Fruit fly (Drosophila melanogaster) whole organism, embryonic: ENCODE measurements around the gene RpS20.

ENCODE experiments used
- ATbp ChIP-seq: fragments of 200-800 bp; sonication (Bioruptor generic); optimal IDR thresholded peaks from 2 replicates; lab custom pipeline; 2017; ENCODE audit warnings: missing biosample characterization, mild to moderate bottlenecking, missing genetic modification characterization, missing genetic modification reagents
- Bdp1 ChIP-seq: fragments of 200-800 bp; sonication (Bioruptor generic); optimal IDR thresholded peaks from 3 replicates; lab custom pipeline; 2016; ENCODE audit warnings: missing biosample characterization, missing genetic modification characterization
- C15 ChIP-seq: fragments of 200-800 bp; sonication (Bioruptor generic); IDR thresholded peaks from 3 replicates; pipeline ENCODE4 v1.3.6; 2022; ENCODE audit warnings: missing biosample characterization, missing genetic modification characterization
- CG10366 ChIP-seq: fragments of 200-800 bp; sonication (Bioruptor generic); IDR thresholded peaks from 2 replicates; pipeline ENCODE4 v1.3.6; 2022; ENCODE audit warnings: missing biosample characterization, missing genetic modification characterization
- CG10959 ChIP-seq: fragments of 200-800 bp; sonication (Bioruptor generic); IDR thresholded peaks from 2 replicates; pipeline ENCODE4 v1.3.6; 2022; ENCODE audit warnings: missing biosample characterization, missing genetic modification characterization
- CG11456 ChIP-seq: fragments of 200-800 bp; sonication (Bioruptor generic); IDR thresholded peaks from 3 replicates; pipeline ENCODE4 v1.3.6; 2022; ENCODE audit warnings: missing biosample characterization, missing genetic modification characterization
- CG12659 ChIP-seq: fragments of 200-800 bp; sonication (Bioruptor generic); optimal IDR thresholded peaks from 3 replicates; lab custom pipeline; 2017; ENCODE audit warnings: mild to moderate bottlenecking, missing biosample characterization, missing genetic modification reagents, missing genetic modification characterization
- CG12744 ChIP-seq: fragments of 200-800 bp; sonication (Bioruptor generic); optimal IDR thresholded peaks from 2 replicates; lab custom pipeline; 2016; ENCODE audit warnings: missing biosample characterization, missing genetic modification characterization
- CG13624 ChIP-seq: fragments of 200-800 bp; sonication (Bioruptor generic); optimal IDR thresholded peaks from 2 replicates; lab custom pipeline; 2016; ENCODE audit warnings: missing biosample characterization, missing genetic modification characterization
- CG14710 ChIP-seq: fragments of 200-800 bp; sonication (Bioruptor generic); optimal IDR thresholded peaks from 3 replicates; lab custom pipeline; 2019; ENCODE audit warnings: missing biosample characterization, mild to moderate bottlenecking, missing genetic modification characterization, moderate library complexity
- CG1603 ChIP-seq: fragments of 200-800 bp; sonication (Bioruptor generic); optimal IDR thresholded peaks from 2 replicates; lab custom pipeline; 2019; ENCODE audit warnings: missing biosample characterization, mild to moderate bottlenecking, missing genetic modification characterization, moderate library complexity
- CG1647 ChIP-seq: fragments of 200-800 bp; sonication (Bioruptor generic); optimal IDR thresholded peaks from 3 replicates; lab custom pipeline; 2016; ENCODE audit warnings: missing biosample characterization, missing genetic modification characterization
- CG16813 ChIP-seq: fragments of 200-800 bp; sonication (Bioruptor generic); IDR thresholded peaks from 3 replicates; pipeline ENCODE4 v1.3.6; 2022; ENCODE audit warnings: missing biosample characterization, missing genetic modification characterization; ENCODE audit not compliant: partially characterized antibody
- CG17385 ChIP-seq: fragments of 200-800 bp; sonication (Bioruptor generic); optimal IDR thresholded peaks from 3 replicates; lab custom pipeline; 2018; ENCODE audit warnings: missing biosample characterization, mild to moderate bottlenecking, missing genetic modification characterization
- CG2116 ChIP-seq: fragments of 200-800 bp; sonication (Bioruptor generic); optimal IDR thresholded peaks from 3 replicates; lab custom pipeline; 2018; ENCODE audit warnings: missing biosample characterization, mild to moderate bottlenecking, missing genetic modification characterization
- CG2875 ChIP-seq: fragments of 200-800 bp; sonication (Bioruptor generic); optimal IDR thresholded peaks from 2 replicates; lab custom pipeline; 2017; ENCODE audit warnings: missing biosample characterization, mild to moderate bottlenecking, missing genetic modification characterization, missing genetic modification reagents
- CG32532 ChIP-seq: fragments of 200-800 bp; sonication (Bioruptor generic); IDR thresholded peaks from 2 replicates; pipeline ENCODE4 v1.3.6; 2022; ENCODE audit warnings: missing biosample characterization, missing genetic modification characterization
- CG3281 ChIP-seq: fragments of 200-800 bp; sonication (Bioruptor generic); optimal IDR thresholded peaks from 3 replicates; lab custom pipeline; 2017; ENCODE audit warnings: missing biosample characterization, mild to moderate bottlenecking, missing genetic modification characterization
- CG34376 ChIP-seq: fragments of 200-800 bp; sonication (Bioruptor generic); optimal IDR thresholded peaks from 2 replicates; lab custom pipeline; 2018; ENCODE audit warnings: missing biosample characterization, mild to moderate bottlenecking, missing genetic modification characterization
- CG4328 ChIP-seq: fragments of 200-800 bp; sonication (Bioruptor generic); optimal IDR thresholded peaks from 3 replicates; lab custom pipeline; 2017; ENCODE audit warnings: missing biosample characterization, missing genetic modification reagents, missing genetic modification characterization
- CG4360 ChIP-seq: fragments of 200-800 bp; sonication (Bioruptor generic); IDR thresholded peaks from 2 replicates; pipeline ENCODE4 v1.3.6; 2022; ENCODE audit warnings: missing biosample characterization, missing genetic modification characterization
- CG4854 ChIP-seq: fragments of 200-800 bp; sonication (Bioruptor generic); optimal IDR thresholded peaks from 2 replicates; lab custom pipeline; 2016; ENCODE audit warnings: missing biosample characterization, missing genetic modification characterization, inconsistent platforms
- CG7839 ChIP-seq: fragments of 200-800 bp; sonication (Bioruptor generic); optimal IDR thresholded peaks from 3 replicates; lab custom pipeline; 2018; ENCODE audit warnings: missing biosample characterization, mild to moderate bottlenecking, missing genetic modification characterization, moderate library complexity
- D ChIP-seq, 2 experiments: fragments of 200-800 bp in 1 of 2; fragments of >200 bp in 1 of 2; sonication (Bioruptor generic) in 1 of 2; optimal IDR thresholded peaks; 2 replicates in 1 of 2; 3 replicates in 1 of 2; lab custom pipeline; 2017; ENCODE audit warnings: mild to moderate bottlenecking in 1 of 2, missing biosample characterization in 1 of 2, missing genetic modification characterization in 1 of 2, missing genetic modification reagents in 1 of 2
- Dad ChIP-seq: fragments of 200-800 bp; sonication (Bioruptor generic); optimal IDR thresholded peaks from 3 replicates; lab custom pipeline; 2016; ENCODE audit warnings: missing biosample characterization, missing genetic modification characterization
- Dip3 ChIP-seq: fragments of 200-800 bp; sonication (Bioruptor generic); optimal IDR thresholded peaks from 3 replicates; lab custom pipeline; 2016; ENCODE audit warnings: missing biosample characterization, missing genetic modification characterization
- ERR ChIP-seq: fragments of 200-800 bp; sonication (Bioruptor generic); optimal IDR thresholded peaks from 2 replicates; lab custom pipeline; 2016; ENCODE audit warnings: missing biosample characterization, missing genetic modification characterization
- MBD-R2 ChIP-seq: fragments of 200-800 bp; sonication (Bioruptor generic); IDR thresholded peaks from 2 replicates; pipeline ENCODE4 v1.3.6; 2022; ENCODE audit warnings: missing biosample characterization, missing genetic modification characterization
- Poxn ChIP-seq: fragments of 200-800 bp; sonication (Bioruptor generic); IDR thresholded peaks from 2 replicates; pipeline ENCODE4 v1.3.6; 2022; ENCODE audit warnings: missing biosample characterization, missing genetic modification characterization
- Ravus ChIP-seq: fragments of 200-800 bp; sonication (Bioruptor generic); IDR thresholded peaks from 2 replicates; pipeline ENCODE4 v1.3.6; 2022; ENCODE audit warnings: missing biosample characterization, missing genetic modification characterization
- Sox102F ChIP-seq: fragments of 200-800 bp; sonication (Bioruptor generic); optimal IDR thresholded peaks from 2 replicates; lab custom pipeline; 2018; ENCODE audit warnings: missing biosample characterization, mild to moderate bottlenecking, missing genetic modification characterization, moderate library complexity
- Sry-β ChIP-seq: fragments of 200-800 bp; sonication (Bioruptor generic); optimal IDR thresholded peaks from 2 replicates; lab custom pipeline; 2018; ENCODE audit warnings: missing biosample characterization, mild to moderate bottlenecking, missing genetic modification characterization, moderate library complexity
- Tbp ChIP-seq: fragments of >200 bp; optimal IDR thresholded peaks from 2 replicates; lab custom pipeline; 2018; ENCODE audit warnings: missing biosample characterization, missing genetic modification characterization
- bab2 ChIP-seq: fragments of 200-800 bp; sonication (Bioruptor generic); optimal IDR thresholded peaks from 2 replicates; lab custom pipeline; 2016; ENCODE audit warnings: missing biosample characterization, missing genetic modification characterization
- bigmax ChIP-seq: fragments of 200-800 bp; sonication (Bioruptor generic); optimal IDR thresholded peaks from 2 replicates; lab custom pipeline; 2018; ENCODE audit warnings: missing biosample characterization, mild to moderate bottlenecking, missing genetic modification characterization
- cad ChIP-seq: fragments of >200 bp; optimal IDR thresholded peaks from 2 replicates; lab custom pipeline; 2017; ENCODE audit warnings: missing biosample characterization, missing genetic modification characterization
- cg ChIP-seq: fragments of 200-800 bp; sonication (Bioruptor generic); optimal IDR thresholded peaks from 3 replicates; lab custom pipeline; 2019; ENCODE audit warnings: missing biosample characterization, mild to moderate bottlenecking, missing genetic modification characterization, moderate library complexity
- croc ChIP-seq: fragments of 200-800 bp; sonication (Bioruptor generic); conservative IDR thresholded peaks from 3 replicates; pipeline ENCODE4 v1.3.6; 2022; ENCODE audit warnings: missing biosample characterization, missing genetic modification characterization
- dysf ChIP-seq: fragments of 200-800 bp; sonication (Bioruptor generic); IDR thresholded peaks from 3 replicates; pipeline ENCODE4 v1.3.6; 2022; ENCODE audit warnings: missing biosample characterization, missing genetic modification characterization
- exex ChIP-seq: fragments of 200-800 bp; sonication (Bioruptor generic); optimal IDR thresholded peaks from 4 replicates; lab custom pipeline; 2018; ENCODE audit warnings: missing biosample characterization, mild to moderate bottlenecking, missing genetic modification characterization, moderate library complexity
- gsb-n ChIP-seq: fragments of 200-800 bp; sonication (Bioruptor generic); optimal IDR thresholded peaks from 3 replicates; lab custom pipeline; 2018; ENCODE audit warnings: missing biosample characterization, mild to moderate bottlenecking, missing genetic modification characterization
- luna ChIP-seq: fragments of 200-800 bp; sonication (Bioruptor generic); optimal IDR thresholded peaks from 2 replicates; lab custom pipeline; 2016; ENCODE audit warnings: missing biosample characterization, missing genetic modification characterization
- psq ChIP-seq: fragments of 200-800 bp; sonication (Bioruptor generic); optimal IDR thresholded peaks from 2 replicates; lab custom pipeline; 2017; ENCODE audit warnings: missing biosample characterization, missing genetic modification characterization
- sd ChIP-seq: fragments of 200-800 bp; sonication (Bioruptor generic); optimal IDR thresholded peaks from 3 replicates; lab custom pipeline; 2018; ENCODE audit warnings: missing biosample characterization, mild to moderate bottlenecking, missing genetic modification characterization, moderate library complexity
- stc ChIP-seq: fragments of 200-800 bp; sonication (Bioruptor generic); IDR thresholded peaks from 2 replicates; pipeline ENCODE4 v1.3.6; 2022; ENCODE audit warnings: missing biosample characterization, missing genetic modification characterization
- tna ChIP-seq: fragments of 200-800 bp; sonication (Bioruptor generic); IDR thresholded peaks from 2 replicates; pipeline ENCODE4 v1.3.6; 2022; ENCODE audit warnings: missing biosample characterization, missing genetic modification characterization; ENCODE audit not compliant: partially characterized antibody
- vvl ChIP-seq: fragments of 200-800 bp; sonication (Bioruptor generic); IDR thresholded peaks from 2 replicates; pipeline ENCODE4 v1.3.6; 2022; ENCODE audit warnings: missing biosample characterization, missing genetic modification characterization
- yki ChIP-seq: fragments of >200 bp; optimal IDR thresholded peaks from 3 replicates; lab custom pipeline; 2018

RpS20 gene

DNA sequence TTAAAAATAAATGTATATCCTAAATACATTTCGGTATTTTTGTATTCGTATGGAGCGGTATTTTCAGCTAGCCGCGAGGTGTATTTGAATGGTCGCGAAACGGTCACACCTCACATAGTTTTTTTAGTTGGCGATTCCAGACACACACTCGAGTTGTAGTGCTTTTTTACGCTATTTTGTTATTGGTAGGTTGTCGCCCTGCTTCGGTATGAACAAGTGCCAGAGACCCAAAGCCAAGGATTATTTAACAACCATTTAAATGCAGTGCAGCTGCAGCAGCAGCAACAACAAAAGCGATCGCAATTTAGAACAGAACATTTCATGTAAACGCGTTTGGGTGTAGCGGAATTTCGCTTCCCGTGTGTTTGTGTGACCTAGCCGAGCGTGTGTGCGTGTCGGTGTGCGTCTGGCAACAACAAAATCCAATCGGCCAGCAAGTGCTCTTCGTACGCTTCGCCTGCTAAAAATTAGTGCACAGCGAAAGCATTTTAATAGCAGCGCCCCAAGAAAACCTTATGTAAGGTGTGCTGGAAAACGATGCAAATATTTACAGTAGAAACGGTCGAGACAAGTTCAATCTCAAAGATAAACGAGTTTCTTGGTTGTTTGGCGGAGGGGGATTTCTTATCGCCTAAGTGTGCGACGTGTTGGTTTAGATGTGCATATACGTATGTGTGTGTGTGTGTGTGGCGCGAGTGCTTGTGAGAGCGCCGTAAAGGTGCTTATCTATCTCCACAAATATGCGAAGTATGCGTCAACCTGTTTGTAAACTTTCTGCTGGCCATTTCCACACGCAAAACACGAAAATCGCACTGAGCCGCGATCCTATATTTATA, 10.9 kb downstream of the RpS20 start, which contains the start of gene Synd (continued):
- TF ChIP-seq CG12744 (no peak), bab2 (GFP tag; lab: Kevin White, UChicago) (no peak)
- TF ChIP-seq, all 482 proteins: peak for 148

DNA sequence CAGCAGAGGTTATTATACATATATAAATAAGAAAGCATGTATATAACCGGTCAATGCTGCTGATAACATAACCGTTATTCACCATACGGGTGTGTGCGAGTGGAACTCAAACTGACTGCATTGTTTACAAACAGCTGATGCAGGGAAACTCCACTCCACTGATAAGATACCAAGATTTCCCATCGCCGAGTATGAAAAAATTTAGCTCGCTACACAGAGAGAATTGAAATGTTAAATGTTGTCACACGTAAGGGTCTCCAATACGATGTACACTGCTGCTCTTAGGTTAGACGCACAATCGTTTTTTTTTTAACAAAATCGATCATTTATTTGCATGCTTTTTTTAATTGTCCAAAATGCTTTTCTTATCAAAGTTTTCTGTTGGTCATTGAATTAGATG, 11.7 kb downstream of the RpS20 start:
- TF ChIP-seq CG16813: no peak
- no peak for TF ChIP-seq Ravus (GFP tag; lab: Robert Waterston, UW)
- TF ChIP-seq ATbp: peak; percentile 10
- no peak for TF ChIP-seq luna
- no peak for TF ChIP-seq CG4328
- TF ChIP-seq tna (GFP tag; lab: Robert Waterston, UW): no peak
- no peak for TF ChIP-seq CG4360 (GFP tag; lab: Robert Waterston, UW)
- peak; percentile 39 for TF ChIP-seq CG7839 (tag; lab: Kevin White, UChicago)
- TF ChIP-seq CG2116 (GFP tag; lab: Kevin White, UChicago): no peak
- TF ChIP-seq CG10959: no peak
- TF ChIP-seq ERR: no peak
- TF ChIP-seq D (optimal IDR thresholded peaks at IDR 0.05; lab: Kevin White, UChicago): no peak
- TF ChIP-seq D (GFP tag; optimal IDR thresholded peaks at IDR 0.05; lab: Kevin White, UChicago): no peak
- TF ChIP-seq gsb-n (tag; lab: Kevin White, UChicago): peak; percentile 10
- no peak for TF ChIP-seq CG1603
- TF ChIP-seq bigmax (GFP tag; lab: Kevin White, UChicago): no peak
- peak; percentile 61 for TF ChIP-seq Sox102F (GFP tag; lab: Kevin White, UChicago)
- no peak for TF ChIP-seq CG32532
- no peak for TF ChIP-seq MBD-R2 (GFP tag; lab: Robert Waterston, UW)
- TF ChIP-seq dysf: no peak
- TF ChIP-seq vvl (GFP tag; lab: Robert Waterston, UW): peak; percentile 35; the same call in 1 of the 2 replicates
- no peak for TF ChIP-seq Sry-β (GFP tag; lab: Kevin White, UChicago)
- TF ChIP-seq CG3281 (GFP tag; lab: Kevin White, UChicago): no peak
- TF ChIP-seq CG11456 (GFP tag; lab: Robert Waterston, UW): no peak
- no peak for TF ChIP-seq yki (lab: Kevin White, UChicago)
- no peak for TF ChIP-seq sd (tag; lab: Kevin White, UChicago)
- TF ChIP-seq exex (tag; lab: Kevin White, UChicago): no peak
- no peak for TF ChIP-seq CG34376 (GFP tag; lab: Kevin White, UChicago)
- TF ChIP-seq Bdp1: no peak
- TF ChIP-seq Tbp (GFP tag; lab: Kevin White, UChicago): no peak
- TF ChIP-seq CG13624: no peak
- TF ChIP-seq Poxn (GFP tag; lab: Robert Waterston, UW): no peak
- no peak for TF ChIP-seq C15
- no peak for TF ChIP-seq Dip3
- no peak for TF ChIP-seq cg
- no peak for TF ChIP-seq Dad
- TF ChIP-seq CG4854 (GFP tag; lab: Kevin White, UChicago): no peak
- no peak for TF ChIP-seq CG12659 (GFP tag; lab: Kevin White, UChicago)
- TF ChIP-seq croc (GFP tag; lab: Robert Waterston, UW): no peak; the same call in 2 of the 3 replicates
- TF ChIP-seq CG2875 (GFP tag; lab: Kevin White, UChicago): no peak
- TF ChIP-seq cad: no peak
- TF ChIP-seq stc (GFP tag; lab: Robert Waterston, UW): peak; percentile 48; the same call in 1 of the 2 replicates
- TF ChIP-seq CG12744: no peak
- no peak for TF ChIP-seq CG1647 (GFP tag; lab: Kevin White, UChicago)
- peak; percentile 14 for TF ChIP-seq CG17385 (GFP tag; lab: Kevin White, UChicago)
- TF ChIP-seq CG10366 (GFP tag; lab: Robert Waterston, UW): peak; percentile 43
- TF ChIP-seq CG14710: no peak
- TF ChIP-seq psq (GFP tag; lab: Kevin White, UChicago): no peak
